Fruit fly (Drosophila melanogaster): ENCODE measurements around the gene cysu.
A peak's percentile ranks its signal among the peaks of the same experiment; 100 is the strongest.

The cysu gene

DNA sequence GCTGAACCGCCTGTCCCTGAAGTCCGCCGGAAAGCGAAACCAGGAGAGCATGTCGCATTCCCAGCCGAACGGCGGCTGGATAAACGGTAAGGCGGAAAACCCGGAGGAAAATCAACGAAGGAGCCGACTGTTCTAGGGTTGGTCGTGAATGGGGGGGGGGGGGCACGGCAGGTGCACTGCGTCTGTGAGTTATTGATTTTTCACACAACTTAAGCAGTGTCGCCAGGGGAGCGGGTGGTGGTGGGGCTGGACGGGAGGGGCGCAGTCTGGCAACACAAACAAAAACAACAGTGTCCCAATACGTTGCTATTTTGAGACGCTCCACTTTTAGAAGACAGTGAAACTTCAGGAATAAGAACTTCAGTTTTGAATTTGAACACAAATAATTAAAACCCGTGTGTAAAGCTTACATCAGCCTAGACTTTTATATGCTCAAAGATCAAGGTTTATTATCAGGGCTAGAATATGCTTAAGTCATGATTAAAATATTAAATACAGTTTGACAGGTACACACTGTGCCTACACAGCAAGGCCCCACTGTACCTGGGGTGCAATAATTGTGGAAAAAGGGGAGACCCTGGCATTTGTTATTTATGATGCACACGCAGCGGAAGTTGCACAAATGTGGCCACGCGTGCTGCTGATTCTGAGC is 39.3 kb upstream of the cysu start (continued):
- TF ChIP-seq CG8632 (GFP tag; optimal IDR thresholded peaks at IDR 0.05) (peak; percentile 72), ss (GFP tag; optimal IDR thresholded peaks at IDR 0.05) (peak; percentile 35 to 65), Ets96B (tag; optimal IDR thresholded peaks at IDR 0.05) (peak; percentile 73), Eip78C (GFP tag) (peak; percentile 91), fd85E (GFP tag; optimal IDR thresholded peaks at IDR 0.05) (peak; percentile 52), CG9139 (GFP tag; optimal IDR thresholded peaks at IDR 0.05) (peak; percentile 34), dac (GFP tag; optimal IDR thresholded peaks at IDR 0.05) (peak; percentile 54), achi (GFP tag; optimal IDR thresholded peaks at IDR 0.05) (peak; percentile 76), CG6163 (GFP tag; IDR thresholded peaks at IDR 0.05) (peak; percentile 89), salr (GFP tag; optimal IDR thresholded peaks at IDR 0.05) (peak; percentile 49 to 71), CG6854 (GFP tag; optimal IDR thresholded peaks at IDR 0.05) (peak; percentile 59), vri (GFP tag; optimal IDR thresholded peaks at IDR 0.05) (peak; percentile 24), CG4318 (GFP tag; optimal IDR thresholded peaks at IDR 0.05) (peak; percentile 48), esn (GFP tag; optimal IDR thresholded peaks at IDR 0.05) (peak; percentile 79), lz (GFP tag; optimal IDR thresholded peaks at IDR 0.05) (peak; percentile 79), Lpt (GFP tag; optimal IDR thresholded peaks at IDR 0.05) (peak; percentile 63), Eip75B (GFP tag; optimal IDR thresholded peaks at IDR 0.05) (peak; percentile 81), CG10631 (GFP tag; optimal IDR thresholded peaks at IDR 0.05) (peak; percentile 81), net (GFP tag; optimal IDR thresholded peaks at IDR 0.05) (peak; percentile 64), CG8319 (GFP tag; optimal IDR thresholded peaks at IDR 0.05) (peak; percentile 51), CG10669 (GFP tag; optimal IDR thresholded peaks at IDR 0.05) (peak; percentile 77), CG3919 (GFP tag; optimal IDR thresholded peaks at IDR 0.05) (peak; percentile 89), spab (GFP tag; optimal IDR thresholded peaks at IDR 0.05) (peak; percentile 52), CG6808 (GFP tag; optimal IDR thresholded peaks at IDR 0.05) (peak; percentile 75), Sox102F (GFP tag; optimal IDR thresholded peaks at IDR 0.05) (peak; percentile 68), fkh (GFP tag; optimal IDR thresholded peaks at IDR 0.05) (peak; percentile 40), Met (GFP tag; optimal IDR thresholded peaks at IDR 0.05) (peak; percentile 71), CG11902 (GFP tag; optimal IDR thresholded peaks at IDR 0.05) (peak; percentile 74), Eip93F (GFP tag; optimal IDR thresholded peaks at IDR 0.05) (no peak)

DNA sequence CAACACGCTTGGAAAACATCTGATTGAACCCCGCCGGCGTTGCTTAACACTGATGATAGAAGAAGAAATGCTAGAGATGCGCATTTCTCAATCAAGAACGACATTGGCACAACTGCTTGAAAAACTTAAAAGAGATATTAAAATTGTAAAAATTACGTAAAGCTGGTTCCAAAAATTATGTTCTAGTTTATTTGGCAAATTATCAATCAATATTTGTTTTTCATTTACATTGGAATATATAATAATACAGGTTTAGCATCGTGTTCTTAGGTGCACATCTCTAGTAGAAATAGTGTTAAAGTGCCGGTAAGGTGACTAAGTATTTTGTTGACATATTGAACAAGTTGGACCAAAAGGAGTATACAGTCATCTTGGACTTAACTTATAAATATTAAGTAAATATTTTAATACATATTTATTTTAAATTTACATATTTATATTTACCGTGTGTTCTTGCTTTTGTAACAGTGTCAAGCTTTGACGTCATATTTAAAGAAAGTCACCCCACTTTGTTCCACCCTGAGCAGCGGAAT is 34.2 kb upstream of the cysu start, which contains the start of the genes Brf and sds22:
Gene Brf, minus strand, starts transcription at position 25 of the 533 bp plus-strand sequence.
Gene sds22, plus strand, starts transcription at position 282 of the 533 bp plus-strand sequence.
- TF ChIP-seq dac (GFP tag; optimal IDR thresholded peaks at IDR 0.05) (peak; percentile 75), CG11762 (GFP tag; optimal IDR thresholded peaks at IDR 0.05; ENCODE audit: insufficient read depth) (peak; percentile 92), svp (GFP tag) (peak; percentile 97), CG10631 (GFP tag; optimal IDR thresholded peaks at IDR 0.05) (peak; percentile 98), salr (GFP tag; optimal IDR thresholded peaks at IDR 0.05) (peak; percentile 77 to 93), CG15336 (GFP tag; IDR thresholded peaks at IDR 0.05) (peak; percentile 89), Ets21C (GFP tag; optimal IDR thresholded peaks at IDR 0.05) (peak; percentile 97), fd85E (GFP tag; optimal IDR thresholded peaks at IDR 0.05) (peak; percentile 69), CG6808 (GFP tag; optimal IDR thresholded peaks at IDR 0.05) (peak; percentile 86), CG9139 (GFP tag; optimal IDR thresholded peaks at IDR 0.05) (peak; percentile 85), Blimp-1 (GFP tag; optimal IDR thresholded peaks at IDR 0.05) (peak; percentile 85), Lpt (GFP tag; optimal IDR thresholded peaks at IDR 0.05) (peak; percentile 91), Hr38 (GFP tag; optimal IDR thresholded peaks at IDR 0.05) (peak; percentile 32), net (GFP tag; optimal IDR thresholded peaks at IDR 0.05) (peak; percentile 92), fkh (GFP tag; optimal IDR thresholded peaks at IDR 0.05) (peak; percentile 96), CG7368 (GFP tag; optimal IDR thresholded peaks at IDR 0.05) (peak; percentile 93), CG6854 (GFP tag; optimal IDR thresholded peaks at IDR 0.05) (peak; percentile 73), OdsH (GFP tag; optimal IDR thresholded peaks at IDR 0.05) (peak; percentile 97), Ets96B (tag; optimal IDR thresholded peaks at IDR 0.05) (peak; percentile 92), CG11902 (GFP tag; optimal IDR thresholded peaks at IDR 0.05) (peak; percentile 93), CG4318 (GFP tag; optimal IDR thresholded peaks at IDR 0.05) (peak; percentile 93), Eip75B (GFP tag; optimal IDR thresholded peaks at IDR 0.05) (peak; percentile 94), eg (GFP tag; IDR thresholded peaks at IDR 0.05) (peak; percentile 89), acj6 (GFP tag; optimal IDR thresholded peaks at IDR 0.05) (peak; percentile 96), CG6792 (GFP tag; optimal IDR thresholded peaks at IDR 0.05) (peak; percentile 93), CG31627 (GFP tag; optimal IDR thresholded peaks at IDR 0.05) (peak; percentile 98), cyc (GFP tag; optimal IDR thresholded peaks at IDR 0.05) (peak; percentile 98), spab (GFP tag; optimal IDR thresholded peaks at IDR 0.05) (peak; percentile 83), CG6163 (GFP tag; IDR thresholded peaks at IDR 0.05) (peak; percentile 91), topi (GFP tag; optimal IDR thresholded peaks at IDR 0.05) (peak; percentile 96), CG10669 (GFP tag; optimal IDR thresholded peaks at IDR 0.05) (peak; percentile 94), ss (GFP tag; optimal IDR thresholded peaks at IDR 0.05) (peak; percentile 69 to 89), CG6276 (GFP tag; optimal IDR thresholded peaks at IDR 0.05) (peak; percentile 79), pdm3 (GFP tag; optimal IDR thresholded peaks at IDR 0.05) (peak; percentile 98)

Data from whole organism, prepupa.